Fruit fly (Drosophila melanogaster): ENCODE data around the gene GluRIIC.

Gene GluRIIC

DNA sequence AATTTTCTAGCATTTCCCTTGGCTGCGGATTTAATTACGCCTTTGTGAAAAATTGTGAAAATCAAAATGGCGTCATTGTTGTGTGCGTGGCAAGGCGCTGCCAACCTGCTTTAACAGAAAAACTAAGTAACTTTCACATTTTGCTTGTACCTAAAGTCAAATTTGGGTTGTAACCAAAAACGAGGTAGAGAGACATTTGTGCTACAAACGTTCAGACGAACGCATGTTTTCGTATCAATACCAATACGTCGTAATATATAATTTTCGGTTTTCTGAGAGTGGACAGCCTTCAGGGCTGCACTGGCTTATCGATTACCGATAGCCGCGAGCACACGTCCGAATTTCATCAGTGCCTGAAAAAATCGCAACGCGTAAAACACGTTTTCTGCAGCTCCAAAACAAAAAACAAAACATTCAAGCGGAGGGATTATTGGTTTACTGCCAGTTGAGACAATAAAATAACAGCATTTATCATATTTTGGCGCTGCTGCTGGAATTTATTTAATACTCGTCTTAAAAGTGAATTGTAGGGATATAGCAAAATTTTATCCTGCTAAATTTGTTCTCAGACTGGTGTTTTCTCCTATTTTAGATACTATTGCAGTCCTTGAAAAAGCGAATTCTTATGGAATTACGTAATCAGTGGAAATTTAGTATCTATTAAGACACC lies 43.0 kb upstream of the GluRIIC start (continued):
- TF ChIP-seq Rx (GFP tag; IDR thresholded peaks at IDR 0.05), result peak; percentile 75
- TF ChIP-seq CG3065 (GFP tag; optimal IDR thresholded peaks at IDR 0.05), result peak; percentile 48
- TF ChIP-seq CG18764 (GFP tag; optimal IDR thresholded peaks at IDR 0.05), result peak; percentile 82
- TF ChIP-seq D19A (tag; optimal IDR thresholded peaks at IDR 0.05), result peak; percentile 30
- TF ChIP-seq tap (tag; optimal IDR thresholded peaks at IDR 0.05), result no peak
- no peak; the same call in 1 of the 2 replicates for TF ChIP-seq CG31224 (GFP tag; IDR thresholded peaks at IDR 0.05)
- peak; percentile 77 for TF ChIP-seq Hsf (GFP tag; optimal IDR thresholded peaks at IDR 0.05)
- peak; percentile 59 for TF ChIP-seq tin (GFP tag; optimal IDR thresholded peaks at IDR 0.05)
- TF ChIP-seq Atf3 (GFP tag; optimal IDR thresholded peaks at IDR 0.05), result peak; percentile 57
- peak; percentile 73 for TF ChIP-seq CG13424 (tag; optimal IDR thresholded peaks at IDR 0.05)
- TF ChIP-seq Hr39 (optimal IDR thresholded peaks at IDR 0.05), result no peak
- TF ChIP-seq sug (tag; optimal IDR thresholded peaks at IDR 0.05), result peak; percentile 65
- no peak for TF ChIP-seq CG1832 (GFP tag; optimal IDR thresholded peaks at IDR 0.05)
- peak; percentile 79 for TF ChIP-seq onecut (GFP tag; IDR thresholded peaks at IDR 0.05)
- peak; percentile 52; the same call in 2 of the 3 replicates for TF ChIP-seq knrl (GFP tag; IDR thresholded peaks at IDR 0.05; ENCODE audit: partially characterized antibody)
- peak; percentile 55; the same call in 2 of the 3 replicates for TF ChIP-seq CG11560 (tag; IDR thresholded peaks at IDR 0.05)
- TF ChIP-seq Usf (GFP tag; optimal IDR thresholded peaks at IDR 0.05), result peak; percentile 56
- TF ChIP-seq odd (GFP tag; optimal IDR thresholded peaks at IDR 0.05), result peak; percentile 39
- 0 out of 3 replicates have a peak, but pooled peaks have one; percentile 56 for TF ChIP-seq otp (GFP tag; IDR thresholded peaks at IDR 0.05)
- TF ChIP-seq CG2120 (GFP tag; optimal IDR thresholded peaks at IDR 0.05), result peak; percentile 82
- peak; percentile 4 for TF ChIP-seq exex (tag; optimal IDR thresholded peaks at IDR 0.05)
- TF ChIP-seq sob (GFP tag; IDR thresholded peaks at IDR 0.05), result peak; percentile 80
- TF ChIP-seq dm (GFP tag; optimal IDR thresholded peaks at IDR 0.05), result peak; percentile 93
- no peak for TF ChIP-seq mirr (GFP tag; optimal IDR thresholded peaks at IDR 0.05)
- TF ChIP-seq CG16813 (GFP tag; IDR thresholded peaks at IDR 0.05; ENCODE audit: partially characterized antibody), result peak; percentile 37; the same call in 1 of the 3 replicates
- no peak for TF ChIP-seq croc (GFP tag; conservative IDR thresholded peaks at IDR 0.05)
- peak; percentile 64 for TF ChIP-seq CG15011 (GFP tag; optimal IDR thresholded peaks at IDR 0.05)
- no peak for TF ChIP-seq CG31388 (GFP tag; optimal IDR thresholded peaks at IDR 0.05)
- peak; percentile 15 for TF ChIP-seq CG15073 (GFP tag; optimal IDR thresholded peaks at IDR 0.05)
- TF ChIP-seq CG9609 (GFP tag; optimal IDR thresholded peaks at IDR 0.05), result peak; percentile 59
- TF ChIP-seq CG15696 (tag; optimal IDR thresholded peaks at IDR 0.05), result peak; percentile 51
- TF ChIP-seq CG4730 (GFP tag; IDR thresholded peaks at IDR 0.05), result peak; percentile 26; the same call in 1 of the 2 replicates
- TF ChIP-seq ERR (GFP tag; optimal IDR thresholded peaks at IDR 0.05), result peak; percentile 12
- peak; percentile 85 for TF ChIP-seq nerfin-1 (tag; optimal IDR thresholded peaks at IDR 0.05)
- TF ChIP-seq da (GFP tag; optimal IDR thresholded peaks at IDR 0.05), result no peak
- TF ChIP-seq unc-4 (GFP tag; IDR thresholded peaks at IDR 0.05; ENCODE audit: partially characterized antibody), result 0 out of 2 replicates have a peak, but pooled peaks have one; percentile 29
- TF ChIP-seq stc (GFP tag; IDR thresholded peaks at IDR 0.05), result peak; percentile 68
- no peak for TF ChIP-seq lbe (GFP tag; optimal IDR thresholded peaks at IDR 0.05)
- TF ChIP-seq Hmr (GFP tag; optimal IDR thresholded peaks at IDR 0.05), result peak; percentile 50
- TF ChIP-seq pb (GFP tag; optimal IDR thresholded peaks at IDR 0.05), result peak; percentile 61
- peak; percentile 64 for TF ChIP-seq Six4 (GFP tag; optimal IDR thresholded peaks at IDR 0.05)
- TF ChIP-seq slou (GFP tag; optimal IDR thresholded peaks at IDR 0.05), result no peak
- peak; percentile 64 for TF ChIP-seq Meics (GFP tag; optimal IDR thresholded peaks at IDR 0.05)
- TF ChIP-seq CG7839 (tag; optimal IDR thresholded peaks at IDR 0.05), result peak; percentile 59
- no peak for TF ChIP-seq Oaz (GFP tag; IDR thresholded peaks at IDR 0.05)
- TF ChIP-seq CG13296 (GFP tag; optimal IDR thresholded peaks at IDR 0.05), result peak; percentile 11
- TF ChIP-seq esg (GFP tag; conservative IDR thresholded peaks at IDR 0.05), result peak; percentile 59
- no peak; the same call in 1 of the 2 replicates for TF ChIP-seq bbx (GFP tag; IDR thresholded peaks at IDR 0.05; ENCODE audit: partially characterized antibody)
- TF ChIP-seq vfl (GFP tag; optimal IDR thresholded peaks at IDR 0.05), result peak; percentile 48
- TF ChIP-seq Doc3 (GFP tag; IDR thresholded peaks at IDR 0.05; ENCODE audit: partially characterized antibody), result no peak
